Worm (Caenorhabditis elegans) whole organism, L1 larva: Measurements from ENCODE around the gene sre-38.

Source experiments
- C04F5.9 ChIP-seq: sonication (generic microtip); optimal IDR thresholded peaks from 2 replicates; lab custom pipeline; 2016; ENCODE audit warnings: missing genetic modification characterization, missing compliant biosample characterization
- Y116A8C.19 ChIP-seq: sonication (generic microtip); optimal IDR thresholded peaks from 2 replicates; lab custom pipeline; 2016; ENCODE audit warnings: missing compliant biosample characterization, missing genetic modification characterization, borderline replicate concordance
- ama-1 ChIP-seq: fragments of 150-350 bp; optimal IDR thresholded peaks from 2 replicates; lab custom pipeline; 2014
- blmp-1 ChIP-seq: fragments of 150-350 bp; optimal IDR thresholded peaks from 2 replicates; lab custom pipeline; 2014; ENCODE audit warnings: missing biosample characterization, missing genetic modification characterization
- ceh-82 ChIP-seq, 3 experiments: fragments of 150-350 bp in 1 of 3; sonication (generic microtip) in 2 of 3; optimal IDR thresholded peaks; 2 replicates each; lab custom pipeline; 2014 to 2017; ENCODE audit warnings: missing biosample characterization in 3 of 3, missing genetic modification characterization in 3 of 3
- ceh-90 ChIP-seq: sonication (generic microtip); optimal IDR thresholded peaks from 2 replicates; lab custom pipeline; 2016; ENCODE audit warnings: missing genetic modification characterization, missing compliant biosample characterization
- dsc-1 ChIP-seq: sonication (generic microtip); optimal IDR thresholded peaks from 2 replicates; lab custom pipeline; 2016; ENCODE audit warnings: mild to moderate bottlenecking, missing genetic modification characterization, missing compliant biosample characterization
- efl-3 ChIP-seq: fragments of 200-800 bp; sonication (Bioruptor generic); optimal IDR thresholded peaks from 2 replicates; lab custom pipeline; 2018; ENCODE audit warnings: mild to moderate bottlenecking, missing genetic modification characterization, missing compliant biosample characterization
- egl-27 ChIP-seq, 2 experiments: fragments of 150-350 bp in 1 of 2; sonication (generic microtip); optimal IDR thresholded peaks; 3 replicates each; lab custom pipeline; 2017 to 2018; ENCODE audit warnings: missing biosample characterization in 2 of 2, missing genetic modification characterization in 2 of 2, missing genetic modification reagents in 2 of 2
- elt-3 ChIP-seq, 6 experiments: fragments of 150-350 bp in 1 of 6; sonication (generic microtip); optimal IDR thresholded peaks; 2 replicates each; lab custom pipeline; 2017 to 2018; ENCODE audit warnings: missing biosample characterization in 6 of 6, missing genetic modification characterization in 6 of 6, inconsistent platforms in 1 of 6
- fkh-10 ChIP-seq: sonication (generic microtip); optimal IDR thresholded peaks from 2 replicates; lab custom pipeline; 2017; ENCODE audit warnings: missing biosample characterization, missing genetic modification reagents, missing genetic modification characterization
- hpl-2 ChIP-seq: fragments of 150-350 bp; optimal IDR thresholded peaks from 2 replicates; lab custom pipeline; 2014; ENCODE audit warnings: missing biosample characterization, missing genetic modification reagents, missing genetic modification characterization
- irx-1 ChIP-seq: sonication (generic microtip); optimal IDR thresholded peaks from 2 replicates; lab custom pipeline; 2016; ENCODE audit warnings: missing genetic modification characterization, missing compliant biosample characterization
- jun-1 ChIP-seq: fragments of 150-350 bp; optimal IDR thresholded peaks from 2 replicates; lab custom pipeline; 2014; ENCODE audit warnings: missing biosample characterization, missing genetic modification reagents, missing genetic modification characterization
- mdl-1 ChIP-seq, 2 experiments: fragments of 150-350 bp; optimal IDR thresholded peaks; 2 replicates each; lab custom pipeline; 2014 to 2017; ENCODE audit warnings: missing biosample characterization in 2 of 2, missing genetic modification characterization in 2 of 2, inconsistent platforms in 1 of 2
- nhr-11 ChIP-seq: fragments of 150-350 bp; optimal IDR thresholded peaks from 2 replicates; lab custom pipeline; 2014; ENCODE audit warnings: missing biosample characterization, missing genetic modification characterization
- nhr-19 ChIP-seq: fragments of 200-800 bp; sonication (Bioruptor generic); conservative IDR thresholded peaks from 2 replicates; pipeline ENCODE4 v1.3.6; 2022; ENCODE audit warnings: missing genetic modification characterization, missing compliant biosample characterization
- nhr-20 ChIP-seq: sonication (generic microtip); optimal IDR thresholded peaks from 2 replicates; lab custom pipeline; 2016; ENCODE audit warnings: mild to moderate bottlenecking, missing genetic modification characterization, missing compliant biosample characterization
- nhr-76 ChIP-seq: sonication (generic microtip); optimal IDR thresholded peaks from 2 replicates; lab custom pipeline; 2017; ENCODE audit warnings: missing biosample characterization, missing genetic modification characterization
- nhr-77 ChIP-seq: fragments of 150-350 bp; optimal IDR thresholded peaks from 2 replicates; lab custom pipeline; 2014; ENCODE audit warnings: missing biosample characterization, missing genetic modification characterization
- nhr-90 ChIP-seq: sonication (generic microtip); optimal IDR thresholded peaks from 2 replicates; lab custom pipeline; 2016; ENCODE audit warnings: mild to moderate bottlenecking, missing genetic modification characterization, missing compliant biosample characterization; ENCODE audit not compliant: poor library complexity
- pqm-1 ChIP-seq: sonication (generic microtip); optimal IDR thresholded peaks from 3 replicates; lab custom pipeline; 2017; ENCODE audit warnings: missing biosample characterization, missing genetic modification characterization
- rnt-1 ChIP-seq: sonication (generic microtip); optimal IDR thresholded peaks from 2 replicates; lab custom pipeline; 2016; ENCODE audit warnings: mild to moderate bottlenecking, missing genetic modification characterization, moderate library complexity, missing compliant biosample characterization
- snpc-4 ChIP-seq: fragments of 150-350 bp; optimal IDR thresholded peaks from 2 replicates; lab custom pipeline; 2014; ENCODE audit warnings: missing biosample characterization, missing genetic modification characterization
- sptf-1 ChIP-seq: fragments of 150-350 bp; optimal IDR thresholded peaks from 2 replicates; lab custom pipeline; 2014; ENCODE audit warnings: missing biosample characterization, missing genetic modification characterization
- swsn-7 ChIP-seq: sonication (generic microtip); optimal IDR thresholded peaks from 2 replicates; lab custom pipeline; 2016; ENCODE audit warnings: missing genetic modification characterization, missing compliant biosample characterization
- tlp-1 ChIP-seq: fragments of 150-350 bp; optimal IDR thresholded peaks from 2 replicates; lab custom pipeline; 2014; ENCODE audit warnings: missing biosample characterization, missing genetic modification characterization
- unc-30 ChIP-seq: sonication (generic microtip); optimal IDR thresholded peaks from 2 replicates; lab custom pipeline; 2017; ENCODE audit warnings: missing biosample characterization, missing genetic modification characterization
- unc-98 ChIP-seq: fragments of 200-800 bp; sonication (Bioruptor generic); IDR thresholded peaks from 2 replicates; pipeline ENCODE4 v1.3.6; 2022; ENCODE audit warnings: missing genetic modification characterization, missing compliant biosample characterization
- zag-1 ChIP-seq: fragments of 150-350 bp; optimal IDR thresholded peaks from 2 replicates; lab custom pipeline; 2014; ENCODE audit warnings: missing biosample characterization, missing genetic modification characterization
- zip-4 ChIP-seq: fragments of 200-800 bp; sonication (Bioruptor generic); optimal IDR thresholded peaks from 2 replicates; lab custom pipeline; 2018; ENCODE audit warnings: mild to moderate bottlenecking, missing genetic modification characterization, moderate library complexity, missing compliant biosample characterization

sre-38 gene

ce11 chrII:12457275-12457674 is at the start of gene sre-38:
Gene sre-38 (plus strand): TSS chrII:12457575.
- TF ChIP-seq Y116A8C.19 (tag; lab: Kevin White, UChicago) (no peak), zip-4 (GFP tag; lab: Kevin White, UChicago) (no peak), nhr-19 (GFP tag; lab: Robert Waterston, UW) (no peak), pqm-1 (no peak), nhr-90 (tag; lab: Kevin White, UChicago) (no peak), mdl-1 (tag; optimal IDR thresholded peaks at IDR 0.05; lab: Kevin White, UChicago) (no peak), unc-98 (GFP tag; lab: Robert Waterston, UW) (no peak), blmp-1 (tag; lab: Kevin White, UChicago) (no peak)

- TF ChIP-seq nhr-77 (tag; lab: Kevin White, UChicago), result no peak
- TF ChIP-seq zag-1 (tag; lab: Kevin White, UChicago), result no peak
- TF ChIP-seq ceh-90 (tag; lab: Kevin White, UChicago), result no peak
- TF ChIP-seq C04F5.9 (tag; lab: Kevin White, UChicago), result no peak
- no peak for TF ChIP-seq nhr-76 (tag; lab: Kevin White, UChicago)
Observed at ce11 chrII:12408717-12409116, 48.7 kb upstream of the sre-38 start, which contains the start of gene sre-31. Gene sre-31 (minus strand): TSS chrII:12408817.

ce11 chrII:12410107-12410506 is 47.3 kb upstream of the sre-38 start, which contains the start of gene F57G9.3:
Gene F57G9.3 (minus strand): TSS chrII:12410207.
- TF ChIP-seq swsn-7 (tag; lab: Kevin White, UChicago) (no peak), nhr-20 (no peak), rnt-1 (tag; lab: Kevin White, UChicago) (no peak), jun-1 (tag; lab: Kevin White, UChicago) (no peak), snpc-4 (tag; lab: Kevin White, UChicago) (no peak), ama-1 (no peak), mdl-1 (tag; optimal IDR thresholded peaks at IDR 0.05; lab: Kevin White, UChicago) (no peak), unc-30 (tag; lab: Kevin White, UChicago) (no peak), sptf-1 (tag; lab: Kevin White, UChicago) (no peak), nhr-11 (tag; lab: Kevin White, UChicago) (no peak), tlp-1 (no peak), pqm-1 (no peak)

ce11 chrII:12412417-12412816 is 45.0 kb upstream of the sre-38 start, which contains the start of gene Y57A10C.1:
Gene Y57A10C.1 (minus strand): TSS chrII:12412517.
- TF ChIP-seq hpl-2 (GFP tag; lab: Kevin White, UChicago), result no peak
- no peak for TF ChIP-seq irx-1 (tag; lab: Kevin White, UChicago)
- no peak for TF ChIP-seq ceh-82 (tag; optimal IDR thresholded peaks at IDR 0.05; lab: Kevin White, UChicago)
- no peak for TF ChIP-seq C04F5.9 (tag; lab: Kevin White, UChicago)
- no peak for TF ChIP-seq ceh-90 (tag; lab: Kevin White, UChicago)

ce11 chrII:12414805-12415204 is 42.6 kb upstream of the sre-38 start, which contains the start of gene Y57A10C.11:
Gene Y57A10C.11 (minus strand): TSS chrII:12414905.
- TF ChIP-seq dsc-1 (tag; lab: Kevin White, UChicago) (no peak), Y116A8C.19 (tag; lab: Kevin White, UChicago) (no peak), fkh-10 (no peak), efl-3 (no peak), nhr-19 (GFP tag; lab: Robert Waterston, UW) (no peak), elt-3 (tag; optimal IDR thresholded peaks at IDR 0.05; lab: Kevin White, UChicago) (no peak), egl-27 (tag; optimal IDR thresholded peaks at IDR 0.05; lab: Kevin White, UChicago) (no peak)

- TF ChIP-seq efl-3 (no peak), nhr-19 (GFP tag; lab: Robert Waterston, UW) (no peak)
Observed at ce11 chrII:12417514-12417913, 39.9 kb upstream of the sre-38 start, which contains the start of gene sre-27. Gene sre-27 (minus strand): TSS chrII:12417614.
